Worm (Caenorhabditis elegans) whole organism, young adult: ENCODE results near the gene pph-4.2.

ENCODE experiments used
- aptf-3 ChIP-seq: fragments of 200-800 bp; sonication (Bioruptor generic); IDR thresholded peaks from 2 replicates; pipeline ENCODE4 v1.3.6; 2022; ENCODE audit warnings: missing genetic modification characterization, missing compliant biosample characterization
- egl-44 ChIP-seq: fragments of 200-800 bp; sonication (Bioruptor generic); IDR thresholded peaks from 2 replicates; pipeline ENCODE4 v1.3.6; 2022; ENCODE audit warnings: missing genetic modification reagents, missing genetic modification characterization, missing compliant biosample characterization
- sdz-38 ChIP-seq: sonication (generic microtip); optimal IDR thresholded peaks from 2 replicates; lab custom pipeline; 2016; ENCODE audit warnings: missing genotype, missing genetic modification characterization, missing compliant biosample characterization

ce11 chrIII:12426558-12426957 lies 49.5 kb upstream of the pph-4.2 start, which contains the start of gene pie-1:
- no peak for TF ChIP-seq egl-44
- no peak for TF ChIP-seq sdz-38 (tag; lab: Kevin White, UChicago)
- TF ChIP-seq aptf-3 (GFP tag; lab: Robert Waterston, UW), result no peak
